Worm (Caenorhabditis elegans) whole organism, L3 larva: Measurements from ENCODE around the gene F33E11.3.

ENCODE experiments used
- ZK546.5 ChIP-seq: sonication (generic microtip); optimal IDR thresholded peaks from 2 replicates; lab custom pipeline; 2017; ENCODE audit warnings: missing biosample characterization, missing genetic modification characterization
- aly-2 ChIP-seq: fragments of 150-350 bp; optimal IDR thresholded peaks from 2 replicates; lab custom pipeline; 2014; ENCODE audit warnings: missing biosample characterization, missing genetic modification characterization
- ama-1 ChIP-seq: fragments of 150-350 bp; optimal IDR thresholded peaks from 2 replicates; lab custom pipeline; 2018
- ceh-16 ChIP-seq: sonication (generic microtip); optimal IDR thresholded peaks from 2 replicates; lab custom pipeline; 2017; ENCODE audit warnings: missing biosample characterization, missing genetic modification characterization
- ceh-28 ChIP-seq: fragments of 150-350 bp; optimal IDR thresholded peaks from 2 replicates; lab custom pipeline; 2014; ENCODE audit warnings: missing biosample characterization, missing genetic modification reagents, missing genetic modification characterization
- ceh-82 ChIP-seq: fragments of 150-350 bp; optimal IDR thresholded peaks from 2 replicates; lab custom pipeline; 2014; ENCODE audit warnings: missing biosample characterization, missing genetic modification characterization
- ceh-9 ChIP-seq: sonication (generic microtip); optimal IDR thresholded peaks from 2 replicates; lab custom pipeline; 2018; ENCODE audit warnings: missing biosample characterization, missing genetic modification characterization
- egl-27 ChIP-seq: sonication (generic microtip); optimal IDR thresholded peaks from 4 replicates; lab custom pipeline; 2017; ENCODE audit warnings: missing biosample characterization, missing genetic modification reagents, missing genetic modification characterization
- egl-5 ChIP-seq: fragments of 150-350 bp; optimal IDR thresholded peaks from 2 replicates; lab custom pipeline; 2017; ENCODE audit warnings: missing biosample characterization, missing genetic modification reagents, missing genetic modification characterization, inconsistent platforms
- elt-3 ChIP-seq, 3 experiments: fragments of 150-350 bp in 1 of 3; sonication (generic microtip) in 2 of 3; optimal IDR thresholded peaks; 2 replicates in 2 of 3; 4 replicates in 1 of 3; lab custom pipeline; 2014 to 2017; ENCODE audit warnings: missing biosample characterization in 3 of 3, missing genetic modification characterization in 3 of 3
- eor-1 ChIP-seq, 2 experiments: fragments of 150-350 bp; optimal IDR thresholded peaks; 2 replicates each; lab custom pipeline; 2014 to 2018; ENCODE audit warnings: missing biosample characterization in 2 of 2, missing genetic modification characterization in 2 of 2
- fkh-10 ChIP-seq: sonication (generic microtip); optimal IDR thresholded peaks from 2 replicates; lab custom pipeline; 2017; ENCODE audit warnings: missing biosample characterization, missing genetic modification reagents, missing genetic modification characterization
- fkh-2 ChIP-seq: fragments of 150-350 bp; optimal IDR thresholded peaks from 2 replicates; lab custom pipeline; 2014; ENCODE audit warnings: missing biosample characterization, missing genetic modification reagents, missing genetic modification characterization
- hmg-11 ChIP-seq: sonication (generic microtip); optimal IDR thresholded peaks from 2 replicates; lab custom pipeline; 2016; ENCODE audit warnings: missing genetic modification characterization, missing compliant biosample characterization
- jun-1 ChIP-seq: fragments of 150-350 bp; optimal IDR thresholded peaks from 2 replicates; lab custom pipeline; 2014; ENCODE audit warnings: missing biosample characterization, missing genetic modification reagents, missing genetic modification characterization
- lsy-12 ChIP-seq: sonication (generic microtip); optimal IDR thresholded peaks from 2 replicates; lab custom pipeline; 2016; ENCODE audit warnings: mild to moderate bottlenecking, missing genetic modification characterization, missing compliant biosample characterization
- mml-1 ChIP-seq: fragments of 150-350 bp; sonication (generic microtip); optimal IDR thresholded peaks from 3 replicates; lab custom pipeline; 2014; ENCODE audit warnings: missing biosample characterization, missing genetic modification characterization
- nfya-1 ChIP-seq: sonication (generic microtip); optimal IDR thresholded peaks from 2 replicates; lab custom pipeline; 2017; ENCODE audit warnings: missing genetic modification characterization, mild to moderate bottlenecking, missing compliant biosample characterization, antibody characterized with exemption, moderate library complexity; ENCODE audit not compliant: insufficient read depth
- nhr-12 ChIP-seq: fragments of 150-350 bp; optimal IDR thresholded peaks from 2 replicates; lab custom pipeline; 2014; ENCODE audit warnings: missing biosample characterization, missing genetic modification characterization
- nhr-237 ChIP-seq: fragments of 150-350 bp; optimal IDR thresholded peaks from 2 replicates; lab custom pipeline; 2014; ENCODE audit warnings: missing biosample characterization, missing genetic modification characterization
- nhr-25 ChIP-seq: sonication (generic microtip); optimal IDR thresholded peaks from 2 replicates; lab custom pipeline; 2017; ENCODE audit warnings: missing biosample characterization, missing genetic modification characterization
- nhr-28 ChIP-seq: fragments of 150-350 bp; optimal IDR thresholded peaks from 2 replicates; lab custom pipeline; 2014; ENCODE audit warnings: missing biosample characterization, missing genetic modification characterization
- nhr-43 ChIP-seq: sonication (generic microtip); optimal IDR thresholded peaks from 2 replicates; lab custom pipeline; 2016; ENCODE audit warnings: mild to moderate bottlenecking, missing genetic modification characterization, missing compliant biosample characterization; ENCODE audit not compliant: poor library complexity, severe bottlenecking
- nhr-67 ChIP-seq: fragments of 150-350 bp; optimal IDR thresholded peaks from 2 replicates; lab custom pipeline; 2014; ENCODE audit warnings: missing biosample characterization, missing genetic modification characterization
- nhr-77 ChIP-seq: fragments of 150-350 bp; optimal IDR thresholded peaks from 2 replicates; lab custom pipeline; 2014; ENCODE audit warnings: missing biosample characterization, missing genetic modification characterization
- pqm-1 ChIP-seq: fragments of 150-350 bp; optimal IDR thresholded peaks from 2 replicates; lab custom pipeline; 2017; ENCODE audit warnings: missing biosample characterization, missing genetic modification characterization, inconsistent platforms
- sea-2 ChIP-seq: fragments of 150-350 bp; sonication (generic microtip); optimal IDR thresholded peaks from 4 replicates; lab custom pipeline; 2014; ENCODE audit warnings: missing biosample characterization, missing genetic modification reagents, missing genetic modification characterization
- skn-1 ChIP-seq: fragments of 150-350 bp; optimal IDR thresholded peaks from 2 replicates; lab custom pipeline; 2014; ENCODE audit warnings: missing biosample characterization, missing genetic modification characterization
- snpc-4 ChIP-seq: fragments of 150-350 bp; optimal IDR thresholded peaks from 2 replicates; lab custom pipeline; 2014; ENCODE audit warnings: missing biosample characterization, missing genetic modification characterization
- unc-39 ChIP-seq: sonication (generic microtip); optimal IDR thresholded peaks from 4 replicates; lab custom pipeline; 2017; ENCODE audit warnings: missing biosample characterization, missing genetic modification characterization
- unc-62 ChIP-seq: fragments of 150-350 bp; sonication (generic microtip); optimal IDR thresholded peaks from 4 replicates; lab custom pipeline; 2014; ENCODE audit warnings: missing biosample characterization, missing genetic modification reagents, missing genetic modification characterization
- zag-1 ChIP-seq: fragments of 150-350 bp; optimal IDR thresholded peaks from 2 replicates; lab custom pipeline; 2014; ENCODE audit warnings: missing biosample characterization, missing genetic modification characterization

Gene F33E11.3

ce11 chrV:349054-349453 lies 44.5 kb upstream of the F33E11.3 start, which contains the start of gene atg-9 (continued):
- no peak for TF ChIP-seq nhr-77
- peak; percentile 70 for TF ChIP-seq ama-1 (lab: Kevin White, UChicago)
- no peak for TF ChIP-seq ZK546.5 (tag; lab: Kevin White, UChicago)
- TF ChIP-seq mml-1 (tag; lab: Kevin White, UChicago) = peak; percentile 46

DNA sequence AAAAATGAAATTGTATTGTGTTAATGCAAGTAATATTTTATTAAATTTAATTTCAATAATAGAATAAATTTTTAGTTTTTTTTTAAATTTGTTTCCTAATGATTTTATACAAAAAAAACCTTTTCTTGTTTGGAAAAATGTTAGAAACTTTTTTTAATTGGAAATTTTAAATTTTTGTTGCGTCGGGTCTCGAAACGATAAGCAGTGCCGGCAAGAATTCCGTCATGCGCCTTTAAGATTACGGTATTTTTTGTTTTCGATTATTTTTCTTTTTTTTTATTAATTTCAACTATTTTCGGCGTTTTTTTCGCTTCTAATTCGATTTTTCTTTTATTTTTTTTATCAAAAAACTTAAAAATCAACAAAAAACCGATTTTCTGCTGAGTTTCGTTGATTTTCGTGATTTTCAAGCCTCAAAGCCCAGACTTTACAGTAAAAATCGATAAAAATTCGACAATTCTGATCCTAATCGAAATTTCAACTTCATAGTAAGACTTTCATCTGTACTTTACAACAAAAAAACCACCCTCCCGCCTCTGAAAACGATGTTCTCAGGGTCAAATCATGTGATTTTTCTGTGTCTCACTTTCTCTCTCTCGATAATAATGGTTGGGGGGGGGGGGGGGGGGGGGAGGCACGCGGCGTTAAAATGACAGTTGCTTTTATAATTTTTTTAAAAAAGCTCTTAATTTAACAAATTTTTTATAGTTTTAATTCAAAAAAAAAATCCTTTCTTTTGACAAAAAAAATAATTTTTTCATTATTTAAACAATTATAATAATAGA lies 43.2 kb upstream of the F33E11.3 start:
- TF ChIP-seq aly-2 (no peak), nhr-28 (tag; lab: Kevin White, UChicago) (no peak), unc-62 (GFP tag; lab: Kevin White, UChicago) (no peak), eor-1 (tag; optimal IDR thresholded peaks at IDR 0.05; lab: Kevin White, UChicago) (no peak), ama-1 (lab: Kevin White, UChicago) (no peak)

- TF ChIP-seq nhr-237 (tag; lab: Kevin White, UChicago) (no peak), snpc-4 (no peak), hmg-11 (tag; lab: Kevin White, UChicago) (no peak), ceh-82 (no peak), nhr-67 (no peak), ceh-16 (no peak), fkh-10 (no peak), nhr-25 (no peak), lsy-12 (no peak), ama-1 (lab: Kevin White, UChicago) (no peak), jun-1 (tag; lab: Kevin White, UChicago) (no peak), aly-2 (no peak), eor-1 (tag; optimal IDR thresholded peaks at IDR 0.05; lab: Kevin White, UChicago) (no peak), sea-2 (no peak), unc-39 (no peak), egl-27 (tag; lab: Kevin White, UChicago) (no peak), ZK546.5 (tag; lab: Kevin White, UChicago) (no peak), pqm-1 (no peak), unc-62 (GFP tag; lab: Kevin White, UChicago) (no peak)
These were observed 41.5 kb upstream of the F33E11.3 start for ce11 chrV:346005-346404.

DNA sequence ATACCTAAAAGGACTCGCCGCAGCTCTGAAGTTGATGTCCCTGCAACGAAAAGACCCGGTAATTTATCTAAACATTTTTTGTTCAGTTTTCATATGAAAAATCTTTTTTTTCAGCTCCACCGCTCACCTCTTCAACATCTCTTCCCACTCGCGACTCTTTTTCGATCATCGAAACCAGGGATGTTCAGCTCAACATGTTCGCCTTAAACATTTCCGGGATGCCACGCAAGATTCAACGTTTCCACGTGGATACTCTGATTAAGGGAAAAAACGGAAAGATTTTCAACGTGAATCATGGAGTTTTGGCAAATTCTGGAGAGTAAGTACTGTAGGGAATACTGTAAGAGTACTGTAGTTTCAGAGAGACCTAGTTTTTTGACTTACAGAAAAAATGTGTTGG lies 39.0 kb upstream of the F33E11.3 start:
- TF ChIP-seq ama-1 (lab: Kevin White, UChicago) = no peak
- no peak for TF ChIP-seq nhr-12 (tag; lab: Kevin White, UChicago)
- no peak for TF ChIP-seq nhr-67
- TF ChIP-seq nfya-1 (tag; lab: Kevin White, UChicago) = no peak
- no peak for TF ChIP-seq ceh-28 (tag; lab: Kevin White, UChicago)
- no peak for TF ChIP-seq nhr-43 (tag; lab: Kevin White, UChicago)
- no peak for TF ChIP-seq skn-1 (tag; lab: Kevin White, UChicago)
- TF ChIP-seq fkh-2 (tag; lab: Kevin White, UChicago) = no peak
- no peak for TF ChIP-seq egl-5
- TF ChIP-seq unc-62 (GFP tag; lab: Kevin White, UChicago) = no peak
- TF ChIP-seq ZK546.5 (tag; lab: Kevin White, UChicago) = no peak
- no peak for TF ChIP-seq jun-1 (tag; lab: Kevin White, UChicago)
- TF ChIP-seq aly-2 = no peak
- no peak for TF ChIP-seq ceh-9 (tag; lab: Kevin White, UChicago)
- no peak for TF ChIP-seq unc-39
- no peak for TF ChIP-seq nhr-28 (tag; lab: Kevin White, UChicago)
- no peak for TF ChIP-seq elt-3 (tag; optimal IDR thresholded peaks at IDR 0.05; lab: Kevin White, UChicago)
- TF ChIP-seq nhr-25 = no peak
- no peak for TF ChIP-seq ceh-82
- TF ChIP-seq eor-1 (tag; optimal IDR thresholded peaks at IDR 0.05; lab: Kevin White, UChicago) = no peak

DNA sequence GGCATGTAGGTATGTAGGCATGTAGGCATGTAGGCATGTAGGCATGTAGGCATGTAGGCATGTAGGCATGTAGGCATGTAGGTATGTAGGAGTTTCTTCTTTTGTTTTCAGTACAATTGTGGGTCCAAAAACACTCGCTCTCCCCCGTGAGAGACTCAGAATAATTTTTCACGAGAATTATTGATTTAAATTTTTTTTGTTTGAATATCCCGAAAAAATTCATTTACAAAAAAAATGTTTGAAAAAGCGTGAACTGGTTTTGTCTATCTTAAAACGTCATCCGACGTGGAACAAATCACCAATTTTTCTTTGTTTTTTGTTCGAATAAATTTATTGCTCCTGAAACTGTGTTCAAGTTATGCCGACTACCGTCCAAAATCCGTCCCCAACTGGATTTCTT lies 38.6 kb upstream of the F33E11.3 start, which contains the start of gene wago-10:
Gene wago-10 (plus strand): TSS at position 301 of the 400 bp plus-strand sequence.
- TF ChIP-seq unc-39 = no peak
- no peak for TF ChIP-seq zag-1 (tag; lab: Kevin White, UChicago)
- TF ChIP-seq, all 47 proteins: peak for 0
